Fruit fly (Drosophila melanogaster) whole organism, embryonic: ENCODE data around the gene Tsp97E.

Experiments used
- CG10431 ChIP-seq: fragments of 200-800 bp; sonication (Bioruptor generic); optimal IDR thresholded peaks from 3 replicates; lab custom pipeline; 2018; ENCODE audit warnings: missing biosample characterization, mild to moderate bottlenecking, missing genetic modification characterization
- CG10959 ChIP-seq: fragments of 200-800 bp; sonication (Bioruptor generic); IDR thresholded peaks from 2 replicates; pipeline ENCODE4 v1.3.6; 2022; ENCODE audit warnings: missing biosample characterization, missing genetic modification characterization
- CG11247 ChIP-seq: fragments of 200-800 bp; sonication (Bioruptor generic); IDR thresholded peaks from 2 replicates; pipeline ENCODE4 v1.3.6; 2022; ENCODE audit warnings: missing biosample characterization, missing genetic modification characterization
- CG11504 ChIP-seq: fragments of 200-800 bp; sonication (Bioruptor generic); optimal IDR thresholded peaks from 3 replicates; lab custom pipeline; 2019; ENCODE audit warnings: missing biosample characterization, mild to moderate bottlenecking, missing genetic modification characterization, moderate library complexity
- CG1233 ChIP-seq: fragments of 200-800 bp; sonication (Bioruptor generic); optimal IDR thresholded peaks from 4 replicates; lab custom pipeline; 2018; ENCODE audit warnings: missing biosample characterization, mild to moderate bottlenecking, missing genetic modification characterization
- CG13424 ChIP-seq: fragments of 200-800 bp; sonication (Bioruptor generic); optimal IDR thresholded peaks from 2 replicates; lab custom pipeline; 2019; ENCODE audit warnings: missing biosample characterization, mild to moderate bottlenecking, missing genetic modification characterization, moderate library complexity
- CG30403 ChIP-seq: fragments of 200-800 bp; sonication (Bioruptor generic); optimal IDR thresholded peaks from 3 replicates; lab custom pipeline; 2016; ENCODE audit warnings: missing biosample characterization, missing genetic modification characterization
- CG32772 ChIP-seq: fragments of 200-800 bp; sonication (Bioruptor generic); IDR thresholded peaks from 2 replicates; pipeline ENCODE4 v1.3.6; 2022; ENCODE audit warnings: missing biosample characterization, missing genetic modification characterization
- CG3995 ChIP-seq: fragments of 200-800 bp; sonication (Bioruptor generic); optimal IDR thresholded peaks from 3 replicates; lab custom pipeline; 2016; ENCODE audit warnings: missing biosample characterization, missing genetic modification characterization
- CG4854 ChIP-seq: fragments of 200-800 bp; sonication (Bioruptor generic); optimal IDR thresholded peaks from 2 replicates; lab custom pipeline; 2016; ENCODE audit warnings: missing biosample characterization, missing genetic modification characterization, inconsistent platforms
- CG7839 ChIP-seq: fragments of 200-800 bp; sonication (Bioruptor generic); optimal IDR thresholded peaks from 3 replicates; lab custom pipeline; 2018; ENCODE audit warnings: missing biosample characterization, mild to moderate bottlenecking, missing genetic modification characterization, moderate library complexity
- CG8765 ChIP-seq: fragments of 200-800 bp; sonication (Bioruptor generic); IDR thresholded peaks from 2 replicates; pipeline ENCODE4 v1.3.6; 2022; ENCODE audit warnings: missing biosample characterization, missing genetic modification characterization
- CG9932 ChIP-seq: fragments of 200-800 bp; sonication (Bioruptor generic); IDR thresholded peaks from 2 replicates; pipeline ENCODE4 v1.3.6; 2022; ENCODE audit warnings: missing biosample characterization, missing genetic modification characterization
- D19A ChIP-seq: fragments of 200-800 bp; optimal IDR thresholded peaks from 3 replicates; lab custom pipeline; 2019; ENCODE audit warnings: missing biosample characterization, mild to moderate bottlenecking, missing genetic modification characterization, moderate library complexity
- D19B ChIP-seq: fragments of 200-800 bp; sonication (Bioruptor generic); optimal IDR thresholded peaks from 2 replicates; lab custom pipeline; 2017; ENCODE audit warnings: missing biosample characterization, mild to moderate bottlenecking, missing genetic modification characterization
- Deaf1 ChIP-seq: fragments of 200-800 bp; optimal IDR thresholded peaks from 3 replicates; lab custom pipeline; 2019; ENCODE audit warnings: missing biosample characterization, mild to moderate bottlenecking, missing genetic modification characterization, moderate library complexity
- Drgx ChIP-seq: fragments of 200-800 bp; sonication (Bioruptor generic); IDR thresholded peaks from 2 replicates; pipeline ENCODE4 v1.3.6; 2022; ENCODE audit warnings: missing biosample characterization, missing genetic modification characterization
- Eip74EF ChIP-seq, 2 experiments: fragments of 200-800 bp in 1 of 2; fragments of >200 bp in 1 of 2; sonication (Bioruptor generic) in 1 of 2; optimal IDR thresholded peaks; 2 replicates each; lab custom pipeline; 2017 to 2019; ENCODE audit warnings: missing biosample characterization in 2 of 2, missing genetic modification characterization in 2 of 2, mild to moderate bottlenecking in 1 of 2, moderate library complexity in 1 of 2
- HLH3B ChIP-seq: fragments of 200-800 bp; sonication (Bioruptor generic); IDR thresholded peaks from 2 replicates; pipeline ENCODE4 v1.3.6; 2022; ENCODE audit warnings: missing biosample characterization, missing genetic modification characterization
- HLHmδ ChIP-seq: fragments of 200-800 bp; sonication (Bioruptor generic); optimal IDR thresholded peaks from 2 replicates; lab custom pipeline; 2018; ENCODE audit warnings: missing biosample characterization, mild to moderate bottlenecking, missing genetic modification characterization, moderate library complexity
- Hey ChIP-seq: fragments of 200-800 bp; sonication (Bioruptor generic); optimal IDR thresholded peaks from 3 replicates; lab custom pipeline; 2018; ENCODE audit warnings: missing biosample characterization, mild to moderate bottlenecking, missing genetic modification characterization
- HmgZ ChIP-seq: fragments of 200-800 bp; sonication (Bioruptor generic); optimal IDR thresholded peaks from 2 replicates; lab custom pipeline; 2018; ENCODE audit warnings: missing biosample characterization, mild to moderate bottlenecking, missing genetic modification characterization
- Meics ChIP-seq: fragments of 200-800 bp; sonication (Bioruptor generic); optimal IDR thresholded peaks from 2 replicates; lab custom pipeline; 2017; ENCODE audit warnings: missing biosample characterization, mild to moderate bottlenecking, missing genetic modification characterization
- Oli ChIP-seq: fragments of 200-800 bp; sonication (Bioruptor generic); optimal IDR thresholded peaks from 2 replicates; lab custom pipeline; 2018; ENCODE audit warnings: missing biosample characterization, mild to moderate bottlenecking, missing genetic modification characterization, moderate library complexity
- Vsx1 ChIP-seq: fragments of 200-800 bp; sonication (Bioruptor generic); optimal IDR thresholded peaks from 2 replicates; lab custom pipeline; 2017; ENCODE audit warnings: missing biosample characterization, mild to moderate bottlenecking, missing genetic modification characterization, missing genetic modification reagents
- Xrp1 ChIP-seq: fragments of 200-800 bp; sonication (Bioruptor generic); IDR thresholded peaks from 2 replicates; pipeline ENCODE4 v1.3.6; 2022; ENCODE audit warnings: missing biosample characterization, missing genetic modification characterization
- ab ChIP-seq: fragments of 200-800 bp; sonication (Bioruptor generic); optimal IDR thresholded peaks from 2 replicates; lab custom pipeline; 2016; ENCODE audit warnings: missing biosample characterization, missing genetic modification characterization
- cas ChIP-seq: fragments of 200-800 bp; sonication (Bioruptor generic); IDR thresholded peaks from 2 replicates; pipeline ENCODE4 v1.3.6; 2022; ENCODE audit warnings: missing biosample characterization, missing genetic modification characterization
- corto ChIP-seq: fragments of 200-800 bp; sonication (Bioruptor generic); optimal IDR thresholded peaks from 2 replicates; lab custom pipeline; 2016; ENCODE audit warnings: missing biosample characterization, mild to moderate bottlenecking, missing genetic modification characterization, moderate library complexity
- crp ChIP-seq, 2 experiments: fragments of 200-800 bp; sonication (Bioruptor generic); optimal IDR thresholded peaks; 2 replicates in 1 of 2; 3 replicates in 1 of 2; lab custom pipeline; 2017; ENCODE audit warnings: missing biosample characterization in 2 of 2, missing genetic modification characterization in 2 of 2, mild to moderate bottlenecking in 1 of 2, moderate library complexity in 1 of 2
- da ChIP-seq: fragments of 200-800 bp; sonication (Bioruptor generic); optimal IDR thresholded peaks from 2 replicates; lab custom pipeline; 2016; ENCODE audit warnings: missing biosample characterization, missing genetic modification characterization
- exex ChIP-seq: fragments of 200-800 bp; sonication (Bioruptor generic); optimal IDR thresholded peaks from 4 replicates; lab custom pipeline; 2018; ENCODE audit warnings: missing biosample characterization, mild to moderate bottlenecking, missing genetic modification characterization, moderate library complexity
- gem ChIP-seq: fragments of 200-800 bp; sonication (Bioruptor generic); optimal IDR thresholded peaks from 2 replicates; lab custom pipeline; 2019; ENCODE audit warnings: missing biosample characterization, mild to moderate bottlenecking, missing genetic modification characterization, moderate library complexity
- ham ChIP-seq: fragments of 200-800 bp; sonication (Bioruptor generic); IDR thresholded peaks from 2 replicates; pipeline ENCODE4 v1.3.6; 2022; ENCODE audit warnings: missing biosample characterization, missing genetic modification characterization
- ind ChIP-seq: fragments of 200-800 bp; sonication (Bioruptor generic); optimal IDR thresholded peaks from 3 replicates; lab custom pipeline; 2016; ENCODE audit warnings: missing biosample characterization, missing genetic modification characterization
- kni ChIP-seq: fragments of 200-800 bp; sonication (Bioruptor generic); optimal IDR thresholded peaks from 3 replicates; lab custom pipeline; 2017; ENCODE audit warnings: mild to moderate bottlenecking, missing biosample characterization, missing genetic modification reagents, missing genetic modification characterization
- lbe ChIP-seq: fragments of 200-800 bp; sonication (Bioruptor generic); optimal IDR thresholded peaks from 2 replicates; lab custom pipeline; 2016; ENCODE audit warnings: missing biosample characterization, mild to moderate bottlenecking, missing genetic modification characterization
- lilli ChIP-seq: fragments of 200-800 bp; sonication (Bioruptor generic); optimal IDR thresholded peaks from 3 replicates; lab custom pipeline; 2016; ENCODE audit warnings: missing biosample characterization, missing genetic modification characterization
- nerfin-1 ChIP-seq: fragments of 200-800 bp; sonication (Bioruptor generic); optimal IDR thresholded peaks from 3 replicates; lab custom pipeline; 2019; ENCODE audit warnings: missing biosample characterization, mild to moderate bottlenecking, missing genetic modification characterization, moderate library complexity
- nmo ChIP-seq: fragments of 200-800 bp; sonication (Bioruptor generic); optimal IDR thresholded peaks from 2 replicates; lab custom pipeline; 2018; ENCODE audit warnings: missing biosample characterization, mild to moderate bottlenecking, missing genetic modification characterization, moderate library complexity
- odd ChIP-seq: fragments of 200-800 bp; sonication (Bioruptor generic); optimal IDR thresholded peaks from 2 replicates; lab custom pipeline; 2017; ENCODE audit warnings: missing biosample characterization, mild to moderate bottlenecking, missing genetic modification characterization
- run ChIP-seq: fragments of 200-800 bp; sonication (Bioruptor generic); optimal IDR thresholded peaks from 3 replicates; lab custom pipeline; 2018; ENCODE audit warnings: missing biosample characterization, mild to moderate bottlenecking, missing genetic modification characterization
- sd ChIP-seq: fragments of 200-800 bp; sonication (Bioruptor generic); optimal IDR thresholded peaks from 3 replicates; lab custom pipeline; 2018; ENCODE audit warnings: missing biosample characterization, mild to moderate bottlenecking, missing genetic modification characterization, moderate library complexity
- sens ChIP-seq: fragments of 200-800 bp; sonication (Bioruptor generic); peaks from one replicate; lab custom pipeline; 2016; ENCODE audit warnings: missing biosample characterization, missing genetic modification characterization
- sisA ChIP-seq: fragments of 200-800 bp; sonication (Bioruptor generic); IDR thresholded peaks from 2 replicates; pipeline ENCODE4 v1.3.6; 2022; ENCODE audit warnings: missing biosample characterization, missing genetic modification characterization
- slou ChIP-seq: fragments of 200-800 bp; sonication (Bioruptor generic); optimal IDR thresholded peaks from 3 replicates; lab custom pipeline; 2016; ENCODE audit warnings: missing biosample characterization, missing genetic modification characterization
- ttk ChIP-seq: fragments of 200-800 bp; sonication (Bioruptor generic); IDR thresholded peaks from 2 replicates; pipeline ENCODE4 v2.1.2; 2022; ENCODE audit warnings: missing biosample characterization, missing genetic modification characterization
- tx ChIP-seq: fragments of 200-800 bp; sonication (Bioruptor generic); optimal IDR thresholded peaks from 2 replicates; lab custom pipeline; 2016; ENCODE audit warnings: missing biosample characterization, missing genetic modification characterization
- zen ChIP-seq: fragments of 200-800 bp; sonication (Bioruptor generic); optimal IDR thresholded peaks from 3 replicates; lab custom pipeline; 2018; ENCODE audit warnings: missing biosample characterization, mild to moderate bottlenecking, missing genetic modification characterization, moderate library complexity

The Tsp97E gene

dm6 chr3R:26989802-26990509, 25.3 kb upstream of the Tsp97E start, which contains the start of gene CG31076 (continued):
- TF ChIP-seq Drgx (GFP tag; lab: Robert Waterston, UW) = peak; percentile 53; the same call in 1 of the 2 replicates
- peak; percentile 18 for TF ChIP-seq Meics (GFP tag; lab: Kevin White, UChicago)
- peak; percentile 30 for TF ChIP-seq run (tag; lab: Kevin White, UChicago)
- peak; percentile 34 for TF ChIP-seq Oli (tag; lab: Kevin White, UChicago)
- TF ChIP-seq HLHmδ (GFP tag; lab: Kevin White, UChicago) = no peak
- TF ChIP-seq HLH3B (GFP tag; lab: Robert Waterston, UW) = peak; percentile 42
- TF ChIP-seq kni (GFP tag; lab: Kevin White, UChicago) = no peak
- no peak for TF ChIP-seq Hey (tag; lab: Kevin White, UChicago)
- TF ChIP-seq D19A (tag; lab: Kevin White, UChicago) = peak; percentile 86
- no peak for TF ChIP-seq CG8765 (GFP tag; lab: Robert Waterston, UW)
- 0 out of 2 replicates have a peak, but pooled peaks have one; percentile 7 for TF ChIP-seq ttk (GFP tag; lab: Robert Waterston, UW)
- TF ChIP-seq sisA (GFP tag; lab: Robert Waterston, UW) = peak; percentile 26; the same call in 1 of the 2 replicates
- TF ChIP-seq tx = no peak
- no peak for TF ChIP-seq da
- peak; percentile 11 for TF ChIP-seq lilli (GFP tag; lab: Kevin White, UChicago)
- no peak for TF ChIP-seq Vsx1 (GFP tag; lab: Kevin White, UChicago)
- TF ChIP-seq cas (GFP tag; lab: Robert Waterston, UW) = 0 out of 2 replicates have a peak, but pooled peaks have one; percentile 19
- TF ChIP-seq HmgZ = peak; percentile 6
- TF ChIP-seq CG11247 (GFP tag; lab: Robert Waterston, UW) = no peak
- peak; percentile 51 for TF ChIP-seq CG7839 (tag; lab: Kevin White, UChicago)
- no peak for TF ChIP-seq CG32772 (GFP tag; lab: Robert Waterston, UW)
- no peak for TF ChIP-seq CG4854 (GFP tag; lab: Kevin White, UChicago)
- no peak for TF ChIP-seq CG10959
- TF ChIP-seq ham (GFP tag; lab: Robert Waterston, UW) = no peak
- TF ChIP-seq lbe (GFP tag; lab: Kevin White, UChicago) = peak; percentile 78
- no peak for TF ChIP-seq CG3995 (GFP tag; lab: Kevin White, UChicago)
- TF ChIP-seq CG10431 = no peak
- TF ChIP-seq Xrp1 (GFP tag; lab: Robert Waterston, UW) = no peak; the same call in 1 of the 2 replicates
- peak; percentile 92 for TF ChIP-seq D19B (GFP tag; lab: Kevin White, UChicago)
- TF ChIP-seq CG30403 (GFP tag; lab: Kevin White, UChicago) = peak; percentile 35
- peak; percentile 90 for TF ChIP-seq sens (GFP tag; lab: Kevin White, UChicago)
- TF ChIP-seq CG9932 (GFP tag; lab: Robert Waterston, UW) = no peak
- peak; percentile 28 for TF ChIP-seq nmo (GFP tag; lab: Kevin White, UChicago)
- peak; percentile 34 for TF ChIP-seq Deaf1 (tag; lab: Kevin White, UChicago)
- peak; percentile 39 for TF ChIP-seq corto (GFP tag; lab: Kevin White, UChicago)
- peak; percentile 55 for TF ChIP-seq gem (tag; lab: Kevin White, UChicago)
- peak; percentile 77 for TF ChIP-seq sd (tag; lab: Kevin White, UChicago)
- no peak for TF ChIP-seq ab (GFP tag; lab: Kevin White, UChicago)
- TF ChIP-seq ind (GFP tag; lab: Kevin White, UChicago) = peak; percentile 20
- TF ChIP-seq CG1233 (GFP tag; lab: Kevin White, UChicago) = no peak
- peak; percentile 22 for TF ChIP-seq odd (GFP tag; lab: Kevin White, UChicago)
- TF ChIP-seq zen (tag; lab: Kevin White, UChicago) = no peak
- no peak for TF ChIP-seq crp (GFP tag; optimal IDR thresholded peaks at IDR 0.05; lab: Kevin White, UChicago)
- TF ChIP-seq Eip74EF (GFP tag; optimal IDR thresholded peaks at IDR 0.05; lab: Kevin White, UChicago) = peak in 1 of 2 experiments; percentile 12
- TF ChIP-seq slou (GFP tag; lab: Kevin White, UChicago) = no peak
- no peak for TF ChIP-seq nerfin-1 (tag; lab: Kevin White, UChicago)
- peak; percentile 64 for TF ChIP-seq CG11504 (tag; lab: Kevin White, UChicago)
- TF ChIP-seq exex (tag; lab: Kevin White, UChicago) = peak; percentile 65
- TF ChIP-seq CG13424 (tag; lab: Kevin White, UChicago) = peak; percentile 49
